Fruit fly (Drosophila melanogaster) whole organism, embryonic: ENCODE results near the gene Acp36DE.

ENCODE experiments used
- Adf1 ChIP-seq: fragments of 200-800 bp; sonication (Bioruptor generic); IDR thresholded peaks from 2 replicates; pipeline ENCODE4 v1.3.6; 2022; ENCODE audit warnings: missing biosample characterization, missing genetic modification characterization
- BEAF-32 ChIP-seq: fragments of 200-800 bp; sonication (Bioruptor generic); optimal IDR thresholded peaks from 3 replicates; lab custom pipeline; 2017; ENCODE audit warnings: missing biosample characterization, missing genetic modification characterization, mild to moderate bottlenecking, moderate library complexity, missing genetic modification reagents
- Bdp1 ChIP-seq: fragments of 200-800 bp; sonication (Bioruptor generic); optimal IDR thresholded peaks from 3 replicates; lab custom pipeline; 2016; ENCODE audit warnings: missing biosample characterization, missing genetic modification characterization
- CG10147 ChIP-seq: fragments of 200-800 bp; sonication (Bioruptor generic); optimal IDR thresholded peaks from 2 replicates; lab custom pipeline; 2019; ENCODE audit warnings: missing biosample characterization, mild to moderate bottlenecking, missing genetic modification characterization, moderate library complexity
- CG11456 ChIP-seq: fragments of 200-800 bp; sonication (Bioruptor generic); IDR thresholded peaks from 3 replicates; pipeline ENCODE4 v1.3.6; 2022; ENCODE audit warnings: missing biosample characterization, missing genetic modification characterization
- CG11504 ChIP-seq: fragments of 200-800 bp; sonication (Bioruptor generic); optimal IDR thresholded peaks from 3 replicates; lab custom pipeline; 2019; ENCODE audit warnings: missing biosample characterization, mild to moderate bottlenecking, missing genetic modification characterization, moderate library complexity
- CG12155 ChIP-seq: fragments of 200-800 bp; sonication (Bioruptor generic); optimal IDR thresholded peaks from 3 replicates; lab custom pipeline; 2016; ENCODE audit warnings: missing biosample characterization, missing genetic modification characterization
- CG12744 ChIP-seq: fragments of 200-800 bp; sonication (Bioruptor generic); optimal IDR thresholded peaks from 2 replicates; lab custom pipeline; 2016; ENCODE audit warnings: missing biosample characterization, missing genetic modification characterization
- CG14710 ChIP-seq: fragments of 200-800 bp; sonication (Bioruptor generic); optimal IDR thresholded peaks from 3 replicates; lab custom pipeline; 2019; ENCODE audit warnings: missing biosample characterization, mild to moderate bottlenecking, missing genetic modification characterization, moderate library complexity
- CG1792 ChIP-seq: fragments of 200-800 bp; sonication (Bioruptor generic); optimal IDR thresholded peaks from 2 replicates; lab custom pipeline; 2016; ENCODE audit warnings: missing biosample characterization, missing genetic modification characterization
- CG2678 ChIP-seq: fragments of 200-800 bp; sonication (Bioruptor generic); optimal IDR thresholded peaks from 3 replicates; lab custom pipeline; 2019; ENCODE audit warnings: missing biosample characterization, mild to moderate bottlenecking, missing genetic modification characterization, moderate library complexity
- CG32772 ChIP-seq: fragments of 200-800 bp; sonication (Bioruptor generic); IDR thresholded peaks from 2 replicates; pipeline ENCODE4 v1.3.6; 2022; ENCODE audit warnings: missing biosample characterization, missing genetic modification characterization
- CG34422 ChIP-seq: fragments of 200-800 bp; sonication (Bioruptor generic); IDR thresholded peaks from 3 replicates; pipeline ENCODE4 v1.3.6; 2022; ENCODE audit warnings: missing biosample characterization, missing genetic modification characterization
- CG3838 ChIP-seq: fragments of 200-800 bp; sonication (Bioruptor generic); optimal IDR thresholded peaks from 3 replicates; lab custom pipeline; 2016; ENCODE audit warnings: missing biosample characterization, missing genetic modification characterization
- CG6689 ChIP-seq: fragments of 200-800 bp; sonication (Bioruptor generic); IDR thresholded peaks from 2 replicates; pipeline ENCODE4 v1.3.6; 2022; ENCODE audit warnings: missing biosample characterization, missing genetic modification characterization
- CG9876 ChIP-seq: fragments of 200-800 bp; sonication (Bioruptor generic); optimal IDR thresholded peaks from 2 replicates; lab custom pipeline; 2016; ENCODE audit warnings: missing biosample characterization, missing genetic modification characterization
- Chrac-16 ChIP-seq: fragments of 200-800 bp; sonication (Bioruptor generic); optimal IDR thresholded peaks from 3 replicates; lab custom pipeline; 2016; ENCODE audit warnings: missing biosample characterization, missing genetic modification characterization
- CoRest ChIP-seq: fragments of 200-800 bp; sonication (Bioruptor generic); optimal IDR thresholded peaks from 3 replicates; lab custom pipeline; 2018; ENCODE audit warnings: missing biosample characterization, mild to moderate bottlenecking, missing genetic modification characterization, moderate library complexity
- Dbx ChIP-seq: fragments of 200-800 bp; sonication (Bioruptor generic); IDR thresholded peaks from 3 replicates; pipeline ENCODE4 v1.3.6; 2022; ENCODE audit warnings: missing biosample characterization, missing genetic modification characterization
- Deaf1 ChIP-seq: fragments of 200-800 bp; optimal IDR thresholded peaks from 3 replicates; lab custom pipeline; 2019; ENCODE audit warnings: missing biosample characterization, mild to moderate bottlenecking, missing genetic modification characterization, moderate library complexity
- Dek ChIP-seq: fragments of 200-800 bp; sonication (Bioruptor generic); optimal IDR thresholded peaks from 3 replicates; lab custom pipeline; 2019; ENCODE audit warnings: missing biosample characterization, mild to moderate bottlenecking, missing genetic modification characterization, moderate library complexity
- Dfd ChIP-seq, 2 experiments: fragments of >200 bp; optimal IDR thresholded peaks; 2 replicates each; lab custom pipeline; 2017; ENCODE audit warnings: missing biosample characterization in 2 of 2, missing genetic modification characterization in 2 of 2
- Doc2 ChIP-seq: fragments of 200-800 bp; sonication (Bioruptor generic); IDR thresholded peaks from 2 replicates; pipeline ENCODE4 v1.3.6; 2022; ENCODE audit warnings: missing biosample characterization, missing genetic modification characterization
- E2f2 ChIP-seq: fragments of 200-800 bp; sonication (Bioruptor generic); IDR thresholded peaks from 2 replicates; pipeline ENCODE4 v1.3.6; 2022; ENCODE audit warnings: missing biosample characterization, missing genetic modification characterization
- ERR ChIP-seq: fragments of 200-800 bp; sonication (Bioruptor generic); optimal IDR thresholded peaks from 2 replicates; lab custom pipeline; 2016; ENCODE audit warnings: missing biosample characterization, missing genetic modification characterization
- HLHmδ ChIP-seq: fragments of 200-800 bp; sonication (Bioruptor generic); optimal IDR thresholded peaks from 2 replicates; lab custom pipeline; 2018; ENCODE audit warnings: missing biosample characterization, mild to moderate bottlenecking, missing genetic modification characterization, moderate library complexity
- Hmr ChIP-seq: fragments of 200-800 bp; sonication (Bioruptor generic); optimal IDR thresholded peaks from 3 replicates; lab custom pipeline; 2017; ENCODE audit warnings: mild to moderate bottlenecking, missing biosample characterization, missing genetic modification reagents, missing genetic modification characterization
- Hr3 ChIP-seq: fragments of 200-800 bp; sonication (Bioruptor generic); optimal IDR thresholded peaks from 3 replicates; lab custom pipeline; 2016; ENCODE audit warnings: missing biosample characterization, missing genetic modification characterization
- Oaz ChIP-seq: fragments of 200-800 bp; sonication (Bioruptor generic); IDR thresholded peaks from 2 replicates; pipeline ENCODE4 v1.3.6; 2022; ENCODE audit warnings: missing biosample characterization, missing genetic modification characterization
- Ptx1 ChIP-seq: fragments of 200-800 bp; sonication (Bioruptor generic); IDR thresholded peaks from 2 replicates; pipeline ENCODE4 v1.3.6; 2022; ENCODE audit warnings: missing biosample characterization, missing genetic modification characterization
- Sox102F ChIP-seq: fragments of 200-800 bp; sonication (Bioruptor generic); optimal IDR thresholded peaks from 2 replicates; lab custom pipeline; 2018; ENCODE audit warnings: missing biosample characterization, mild to moderate bottlenecking, missing genetic modification characterization, moderate library complexity
- bsh ChIP-seq, 2 experiments: fragments of 200-800 bp; sonication (Bioruptor generic); optimal IDR thresholded peaks; 2 replicates each; lab custom pipeline; 2017 to 2018; ENCODE audit warnings: mild to moderate bottlenecking in 2 of 2, missing biosample characterization in 2 of 2, missing genetic modification characterization in 2 of 2, moderate library complexity in 1 of 2
- btn ChIP-seq: fragments of 200-800 bp; sonication (Bioruptor generic); optimal IDR thresholded peaks from 2 replicates; lab custom pipeline; 2016; ENCODE audit warnings: missing biosample characterization, missing genetic modification characterization
- emc ChIP-seq: fragments of 200-800 bp; sonication (Bioruptor generic); optimal IDR thresholded peaks from 2 replicates; lab custom pipeline; 2016; ENCODE audit warnings: missing biosample characterization, missing genetic modification characterization
- en ChIP-seq: fragments of 200-800 bp; sonication (Bioruptor generic); optimal IDR thresholded peaks from 2 replicates; lab custom pipeline; 2016; ENCODE audit warnings: missing biosample characterization, missing genetic modification characterization
- gcm ChIP-seq: fragments of 200-800 bp; sonication (Bioruptor generic); optimal IDR thresholded peaks from 2 replicates; lab custom pipeline; 2019; ENCODE audit warnings: missing biosample characterization, mild to moderate bottlenecking, missing genetic modification characterization, moderate library complexity
- gem ChIP-seq: fragments of 200-800 bp; sonication (Bioruptor generic); optimal IDR thresholded peaks from 2 replicates; lab custom pipeline; 2019; ENCODE audit warnings: missing biosample characterization, mild to moderate bottlenecking, missing genetic modification characterization, moderate library complexity
- gro ChIP-seq: fragments of 200-800 bp; sonication (Bioruptor generic); optimal IDR thresholded peaks from 2 replicates; lab custom pipeline; 2016; ENCODE audit warnings: missing biosample characterization, missing genetic modification characterization
- gsb ChIP-seq: fragments of 200-800 bp; sonication (Bioruptor generic); IDR thresholded peaks from 2 replicates; pipeline ENCODE4 v1.3.6; 2022; ENCODE audit warnings: missing biosample characterization, missing genetic modification characterization
- nerfin-1 ChIP-seq: fragments of 200-800 bp; sonication (Bioruptor generic); optimal IDR thresholded peaks from 3 replicates; lab custom pipeline; 2019; ENCODE audit warnings: missing biosample characterization, mild to moderate bottlenecking, missing genetic modification characterization, moderate library complexity
- nerfin-2 ChIP-seq: fragments of 200-800 bp; sonication (Bioruptor generic); IDR thresholded peaks from 2 replicates; pipeline ENCODE4 v1.3.6; 2022; ENCODE audit warnings: missing biosample characterization, missing genetic modification characterization; ENCODE audit not compliant: partially characterized antibody
- pan ChIP-seq, 4 experiments: fragments of >200 bp in 3 of 4; fragments of 200-800 bp in 1 of 4; sonication (Bioruptor generic) in 1 of 4; optimal IDR thresholded peaks in 3 of 4; IDR thresholded peaks in 1 of 4; 2 replicates each; pipeline versions ENCODE4 v1.3.6 to Lab custom; 2017 to 2022; ENCODE audit warnings: missing biosample characterization in 2 of 4, missing genetic modification characterization in 2 of 4, mixed read lengths in 1 of 4
- phol ChIP-seq: fragments of 200-800 bp; sonication (Bioruptor generic); optimal IDR thresholded peaks from 3 replicates; lab custom pipeline; 2018; ENCODE audit warnings: missing biosample characterization, mild to moderate bottlenecking, missing genetic modification characterization, moderate library complexity
- pzg ChIP-seq: fragments of 200-800 bp; sonication (Bioruptor generic); optimal IDR thresholded peaks from 3 replicates; lab custom pipeline; 2018; ENCODE audit warnings: missing biosample characterization, mild to moderate bottlenecking, missing genetic modification characterization, moderate library complexity
- sr ChIP-seq: fragments of 200-800 bp; sonication (Bioruptor generic); IDR thresholded peaks from 3 replicates; pipeline ENCODE4 v1.3.6; 2022; ENCODE audit warnings: missing biosample characterization, missing genetic modification characterization
- tin ChIP-seq: fragments of 200-800 bp; sonication (Bioruptor generic); optimal IDR thresholded peaks from 3 replicates; lab custom pipeline; 2016; ENCODE audit warnings: missing biosample characterization, missing genetic modification characterization
- tll ChIP-seq, 2 experiments: fragments of 200-800 bp in 1 of 2; fragments of >200 bp in 1 of 2; sonication (Bioruptor generic) in 1 of 2; optimal IDR thresholded peaks; 2 replicates each; lab custom pipeline; 2017 to 2019; ENCODE audit warnings: missing biosample characterization in 2 of 2, missing genetic modification characterization in 2 of 2, mild to moderate bottlenecking in 1 of 2, moderate library complexity in 1 of 2
- trem ChIP-seq: fragments of 200-800 bp; optimal IDR thresholded peaks from 3 replicates; lab custom pipeline; 2019; ENCODE audit warnings: missing biosample characterization, mild to moderate bottlenecking, missing genetic modification characterization, moderate library complexity
- unpg ChIP-seq: fragments of 200-800 bp; sonication (Bioruptor generic); optimal IDR thresholded peaks from 3 replicates; lab custom pipeline; 2018; ENCODE audit warnings: missing biosample characterization, mild to moderate bottlenecking, missing genetic modification characterization, moderate library complexity
- vfl ChIP-seq: fragments of 200-800 bp; sonication (Bioruptor generic); optimal IDR thresholded peaks from 2 replicates; lab custom pipeline; 2016; ENCODE audit warnings: missing biosample characterization, missing genetic modification characterization

The Acp36DE gene

DNA sequence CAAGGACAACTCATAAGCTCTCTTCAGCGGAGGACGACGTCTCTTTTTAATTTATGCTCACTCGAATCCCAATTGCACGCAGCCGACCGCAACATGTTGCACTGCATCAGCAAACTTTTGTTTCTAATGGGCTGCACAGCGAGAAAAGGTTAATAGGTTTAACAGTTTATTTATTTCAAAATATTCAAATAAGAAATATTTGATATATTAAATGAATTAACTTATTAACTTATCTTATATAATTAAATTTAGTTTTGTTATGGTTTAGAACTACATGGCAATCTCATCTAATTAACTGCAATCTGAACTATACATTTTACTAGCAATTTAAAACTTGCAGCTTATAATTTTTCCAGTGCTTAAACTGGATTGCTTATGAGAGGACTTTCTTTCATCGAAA is 43.4 kb downstream of the Acp36DE start (continued):
- TF ChIP-seq BEAF-32 (GFP tag; lab: Kevin White, UChicago) (no peak), CG6689 (GFP tag; lab: Robert Waterston, UW) (0 out of 2 replicates have a peak, but pooled peaks have one; percentile 18), Oaz (no peak), btn (no peak), HLHmδ (GFP tag; lab: Kevin White, UChicago) (no peak), CG9876 (GFP tag; lab: Kevin White, UChicago) (no peak), gcm (GFP tag; lab: Kevin White, UChicago) (no peak), Dfd (GFP tag; optimal IDR thresholded peaks at IDR 0.05; lab: Kevin White, UChicago) (no peak), gsb (GFP tag; lab: Robert Waterston, UW) (no peak), ERR (GFP tag; lab: Kevin White, UChicago) (no peak), CG32772 (GFP tag; lab: Robert Waterston, UW) (0 out of 2 replicates have a peak, but pooled peaks have one; percentile 5), unpg (GFP tag; lab: Kevin White, UChicago) (peak; percentile 36), CG3838 (GFP tag; lab: Kevin White, UChicago) (no peak), nerfin-2 (no peak), Dek (no peak), CG11456 (no peak), Doc2 (GFP tag; lab: Robert Waterston, UW) (no peak), pan (optimal IDR thresholded peaks at IDR 0.05; lab: Kevin White, UChicago) (no peak), pan (GFP tag; optimal IDR thresholded peaks at IDR 0.05 in 1 of 2, IDR thresholded peaks at IDR 0.05 in 1 of 2) (no peak), tin (no peak), CG14710 (tag; lab: Kevin White, UChicago) (no peak), trem (no peak), CG11504 (peak; percentile 74), E2f2 (GFP tag; lab: Robert Waterston, UW) (no peak), bsh (GFP tag; optimal IDR thresholded peaks at IDR 0.05; lab: Kevin White, UChicago) (peak in 1 of 2 experiments; percentile 55), Hr3 (no peak), Bdp1 (GFP tag; lab: Kevin White, UChicago) (no peak), gro (GFP tag; lab: Kevin White, UChicago) (no peak), pzg (GFP tag; lab: Kevin White, UChicago) (no peak), Ptx1 (GFP tag; lab: Robert Waterston, UW) (no peak), CoRest (no peak), CG12155 (GFP tag; lab: Kevin White, UChicago) (no peak), CG10147 (no peak), tll (GFP tag; optimal IDR thresholded peaks at IDR 0.05; lab: Kevin White, UChicago) (no peak), CG34422 (GFP tag; lab: Robert Waterston, UW) (no peak), Hmr (GFP tag; lab: Kevin White, UChicago) (no peak), Chrac-16 (GFP tag; lab: Kevin White, UChicago) (no peak), Sox102F (GFP tag; lab: Kevin White, UChicago) (peak; percentile 18), nerfin-1 (tag; lab: Kevin White, UChicago) (no peak), emc (GFP tag; lab: Kevin White, UChicago) (no peak), CG12744 (GFP tag; lab: Kevin White, UChicago) (no peak), Adf1 (GFP tag; lab: Robert Waterston, UW) (no peak), vfl (no peak), en (no peak), phol (peak; percentile 24), Dbx (GFP tag; lab: Robert Waterston, UW) (no peak), sr (no peak), Deaf1 (no peak), CG1792 (GFP tag; lab: Kevin White, UChicago) (no peak), gem (peak; percentile 40), CG2678 (tag; lab: Kevin White, UChicago) (no peak)
